Fruit fly (Drosophila melanogaster) whole organism, embryonic: ENCODE results near the gene CG13392.

ENCODE experiments used
- cad ChIP-seq: fragments of >200 bp; optimal IDR thresholded peaks from 2 replicates; lab custom pipeline; 2017; ENCODE audit warnings: missing biosample characterization, missing genetic modification characterization
- grn ChIP-seq: fragments of 200-800 bp; sonication (Bioruptor generic); optimal IDR thresholded peaks from 3 replicates; lab custom pipeline; 2017; ENCODE audit warnings: missing biosample characterization, missing genetic modification characterization
- hbn ChIP-seq: fragments of 200-800 bp; sonication (Bioruptor generic); IDR thresholded peaks from 2 replicates; pipeline ENCODE4 v1.3.6; 2022; ENCODE audit warnings: missing biosample characterization, missing genetic modification characterization; ENCODE audit not compliant: partially characterized antibody

- TF ChIP-seq cad (GFP tag; lab: Kevin White, UChicago) (no peak), grn (GFP tag; lab: Kevin White, UChicago) (no peak), hbn (GFP tag; lab: Robert Waterston, UW) (peak; percentile 80)
Observed at dm6 chr2L:8403286-8404270, 21.0 kb upstream of the CG13392 start, which contains the start of gene emb.
